Fruit fly (Drosophila melanogaster) whole organism, embryonic: Measurements from ENCODE around the gene CG10947.

Experiments
- BtbVII ChIP-seq: fragments of 200-800 bp; sonication (Bioruptor generic); optimal IDR thresholded peaks from 3 replicates; lab custom pipeline; 2017; ENCODE audit warnings: missing biosample characterization, mild to moderate bottlenecking, missing genetic modification characterization
- CG10147 ChIP-seq: fragments of 200-800 bp; sonication (Bioruptor generic); optimal IDR thresholded peaks from 2 replicates; lab custom pipeline; 2019; ENCODE audit warnings: missing biosample characterization, mild to moderate bottlenecking, missing genetic modification characterization, moderate library complexity
- CG10462 ChIP-seq: fragments of 200-800 bp; sonication (Bioruptor generic); optimal IDR thresholded peaks from 2 replicates; lab custom pipeline; 2016; ENCODE audit warnings: missing biosample characterization, missing genetic modification characterization
- CG11456 ChIP-seq: fragments of 200-800 bp; sonication (Bioruptor generic); IDR thresholded peaks from 3 replicates; pipeline ENCODE4 v1.3.6; 2022; ENCODE audit warnings: missing biosample characterization, missing genetic modification characterization
- CG12071 ChIP-seq: fragments of 200-800 bp; sonication (Bioruptor generic); optimal IDR thresholded peaks from 3 replicates; lab custom pipeline; 2018; ENCODE audit warnings: missing biosample characterization, mild to moderate bottlenecking, missing genetic modification characterization
- CG13287 ChIP-seq: fragments of 200-800 bp; sonication (Bioruptor generic); IDR thresholded peaks from 2 replicates; pipeline ENCODE4 v1.3.6; 2022; ENCODE audit warnings: missing biosample characterization, missing genetic modification characterization; ENCODE audit not compliant: partially characterized antibody
- CG17328 ChIP-seq: fragments of 200-800 bp; sonication (Bioruptor generic); IDR thresholded peaks from 2 replicates; pipeline ENCODE4 v1.3.6; 2022; ENCODE audit warnings: missing biosample characterization, missing genetic modification characterization
- CG17912 ChIP-seq: fragments of 200-800 bp; sonication (Bioruptor generic); optimal IDR thresholded peaks from 2 replicates; lab custom pipeline; 2018; ENCODE audit warnings: missing biosample characterization, mild to moderate bottlenecking, missing genetic modification characterization
- CG18599 ChIP-seq: fragments of 200-800 bp; sonication (Bioruptor generic); optimal IDR thresholded peaks from 3 replicates; lab custom pipeline; 2017; ENCODE audit warnings: missing biosample characterization, missing genetic modification characterization, mild to moderate bottlenecking, moderate library complexity, missing genetic modification reagents
- CG2120 ChIP-seq: fragments of 200-800 bp; sonication (Bioruptor generic); optimal IDR thresholded peaks from 3 replicates; lab custom pipeline; 2016; ENCODE audit warnings: missing biosample characterization, missing genetic modification characterization
- CG31388 ChIP-seq: fragments of 200-800 bp; sonication (Bioruptor generic); optimal IDR thresholded peaks from 2 replicates; lab custom pipeline; 2016; ENCODE audit warnings: missing biosample characterization, missing genetic modification characterization
- CG34376 ChIP-seq: fragments of 200-800 bp; sonication (Bioruptor generic); optimal IDR thresholded peaks from 2 replicates; lab custom pipeline; 2018; ENCODE audit warnings: missing biosample characterization, mild to moderate bottlenecking, missing genetic modification characterization
- CG3995 ChIP-seq: fragments of 200-800 bp; sonication (Bioruptor generic); optimal IDR thresholded peaks from 3 replicates; lab custom pipeline; 2016; ENCODE audit warnings: missing biosample characterization, missing genetic modification characterization
- CG4424 ChIP-seq: fragments of 200-800 bp; sonication (Bioruptor generic); optimal IDR thresholded peaks from 3 replicates; lab custom pipeline; 2016; ENCODE audit warnings: missing biosample characterization, missing genetic modification characterization
- CG5245 ChIP-seq: fragments of 200-800 bp; sonication (Bioruptor generic); optimal IDR thresholded peaks from 3 replicates; lab custom pipeline; 2016; ENCODE audit warnings: missing biosample characterization, missing genetic modification characterization
- CG8944 ChIP-seq: fragments of 200-800 bp; sonication (Bioruptor generic); optimal IDR thresholded peaks from 3 replicates; lab custom pipeline; 2016; ENCODE audit warnings: missing biosample characterization, missing genetic modification characterization
- Camta ChIP-seq: fragments of 200-800 bp; sonication (Bioruptor generic); optimal IDR thresholded peaks from 2 replicates; lab custom pipeline; 2016; ENCODE audit warnings: missing biosample characterization, missing genetic modification characterization
- Fer1 ChIP-seq: fragments of 200-800 bp; sonication (Bioruptor generic); optimal IDR thresholded peaks from 2 replicates; lab custom pipeline; 2017; ENCODE audit warnings: missing biosample characterization, mild to moderate bottlenecking, missing genetic modification characterization
- GATAe ChIP-seq: fragments of 200-800 bp; sonication (Bioruptor generic); conservative IDR thresholded peaks from 2 replicates; pipeline ENCODE4 v1.3.6; 2022; ENCODE audit warnings: missing biosample characterization, missing genetic modification characterization
- HLH4C ChIP-seq: fragments of 200-800 bp; sonication (Bioruptor generic); IDR thresholded peaks from 3 replicates; pipeline ENCODE4 v1.3.6; 2022; ENCODE audit warnings: missing biosample characterization, missing genetic modification characterization; ENCODE audit not compliant: partially characterized antibody
- Hmr ChIP-seq: fragments of 200-800 bp; sonication (Bioruptor generic); optimal IDR thresholded peaks from 3 replicates; lab custom pipeline; 2017; ENCODE audit warnings: mild to moderate bottlenecking, missing biosample characterization, missing genetic modification reagents, missing genetic modification characterization
- Hmx ChIP-seq: fragments of 200-800 bp; sonication (Bioruptor generic); optimal IDR thresholded peaks from 2 replicates; lab custom pipeline; 2016; ENCODE audit warnings: missing biosample characterization, missing genetic modification characterization
- Hr78 ChIP-seq, 2 experiments: fragments of 200-800 bp in 1 of 2; fragments of >200 bp in 1 of 2; sonication (Bioruptor generic) in 1 of 2; optimal IDR thresholded peaks; 2 replicates each; lab custom pipeline; 2017 to 2019; ENCODE audit warnings: missing biosample characterization in 2 of 2, missing genetic modification characterization in 2 of 2, mild to moderate bottlenecking in 1 of 2, moderate library complexity in 1 of 2
- Pdp1 ChIP-seq, 2 experiments: fragments of 200-800 bp; sonication (Bioruptor generic); optimal IDR thresholded peaks; 3 replicates each; lab custom pipeline; 2016; ENCODE audit warnings: missing biosample characterization in 2 of 2, missing genetic modification characterization in 2 of 2, mild to moderate bottlenecking in 1 of 2, moderate library complexity in 1 of 2
- Ssrp ChIP-seq: fragments of 200-800 bp; sonication (Bioruptor generic); optimal IDR thresholded peaks from 2 replicates; lab custom pipeline; 2018; ENCODE audit warnings: missing biosample characterization, mild to moderate bottlenecking, missing genetic modification characterization, moderate library complexity
- ato ChIP-seq: fragments of 200-800 bp; sonication (Bioruptor generic); IDR thresholded peaks from 2 replicates; pipeline ENCODE4 v1.3.6; 2022; ENCODE audit warnings: missing biosample characterization, missing genetic modification characterization; ENCODE audit not compliant: partially characterized antibody
- ci ChIP-seq: fragments of 200-800 bp; sonication (Bioruptor generic); IDR thresholded peaks from 3 replicates; pipeline ENCODE4 v1.3.6; 2022; ENCODE audit warnings: missing biosample characterization, missing genetic modification characterization
- crc ChIP-seq: fragments of 200-800 bp; sonication (Bioruptor generic); optimal IDR thresholded peaks from 2 replicates; lab custom pipeline; 2016; ENCODE audit warnings: missing biosample characterization, missing genetic modification characterization
- cwo ChIP-seq: fragments of 200-800 bp; sonication (Bioruptor generic); optimal IDR thresholded peaks from 3 replicates; lab custom pipeline; 2017; ENCODE audit warnings: missing biosample characterization, missing genetic modification characterization, mild to moderate bottlenecking, moderate library complexity, missing genetic modification reagents
- eve ChIP-seq, 2 experiments: fragments of >200 bp; optimal IDR thresholded peaks; 2 replicates each; lab custom pipeline; 2017; ENCODE audit warnings: missing biosample characterization in 2 of 2, missing genetic modification characterization in 2 of 2
- exex ChIP-seq: fragments of 200-800 bp; sonication (Bioruptor generic); optimal IDR thresholded peaks from 4 replicates; lab custom pipeline; 2018; ENCODE audit warnings: missing biosample characterization, mild to moderate bottlenecking, missing genetic modification characterization, moderate library complexity
- fd102C ChIP-seq: fragments of 200-800 bp; sonication (Bioruptor generic); optimal IDR thresholded peaks from 2 replicates; lab custom pipeline; 2018; ENCODE audit warnings: missing biosample characterization, mild to moderate bottlenecking, missing genetic modification characterization, moderate library complexity
- fd64A ChIP-seq: fragments of 200-800 bp; sonication (Bioruptor generic); optimal IDR thresholded peaks from 3 replicates; lab custom pipeline; 2018; ENCODE audit warnings: missing biosample characterization, mild to moderate bottlenecking, missing genetic modification characterization
- grn ChIP-seq: fragments of 200-800 bp; sonication (Bioruptor generic); optimal IDR thresholded peaks from 3 replicates; lab custom pipeline; 2017; ENCODE audit warnings: missing biosample characterization, missing genetic modification characterization
- gsb-n ChIP-seq: fragments of 200-800 bp; sonication (Bioruptor generic); optimal IDR thresholded peaks from 3 replicates; lab custom pipeline; 2018; ENCODE audit warnings: missing biosample characterization, mild to moderate bottlenecking, missing genetic modification characterization
- h ChIP-seq: fragments of >200 bp; optimal IDR thresholded peaks from 2 replicates; lab custom pipeline; 2017
- hkb ChIP-seq, 2 experiments: fragments of 200-800 bp in 1 of 2; fragments of >200 bp in 1 of 2; sonication (Bioruptor generic) in 1 of 2; IDR thresholded peaks in 1 of 2; optimal IDR thresholded peaks in 1 of 2; 2 replicates each; pipeline versions ENCODE4 v1.3.6 to Lab custom; 2017 to 2022; ENCODE audit warnings: missing biosample characterization in 1 of 2, missing genetic modification characterization in 1 of 2
- maf-S ChIP-seq: fragments of 200-800 bp; sonication (Bioruptor generic); optimal IDR thresholded peaks from 2 replicates; lab custom pipeline; 2016; ENCODE audit warnings: missing biosample characterization, missing genetic modification characterization
- mirr ChIP-seq: fragments of 200-800 bp; sonication (Bioruptor generic); optimal IDR thresholded peaks from 3 replicates; lab custom pipeline; 2018; ENCODE audit warnings: missing biosample characterization, mild to moderate bottlenecking, missing genetic modification characterization
- pnt ChIP-seq: fragments of 200-800 bp; sonication (Bioruptor generic); optimal IDR thresholded peaks from 3 replicates; lab custom pipeline; 2016; ENCODE audit warnings: missing biosample characterization, missing genetic modification characterization
- sd ChIP-seq: fragments of 200-800 bp; sonication (Bioruptor generic); optimal IDR thresholded peaks from 3 replicates; lab custom pipeline; 2018; ENCODE audit warnings: missing biosample characterization, mild to moderate bottlenecking, missing genetic modification characterization, moderate library complexity
- sug ChIP-seq: fragments of 200-800 bp; optimal IDR thresholded peaks from 2 replicates; lab custom pipeline; 2019; ENCODE audit warnings: missing biosample characterization, mild to moderate bottlenecking, missing genetic modification characterization, moderate library complexity
- tll ChIP-seq, 2 experiments: fragments of 200-800 bp in 1 of 2; fragments of >200 bp in 1 of 2; sonication (Bioruptor generic) in 1 of 2; optimal IDR thresholded peaks; 2 replicates each; lab custom pipeline; 2017 to 2019; ENCODE audit warnings: missing biosample characterization in 2 of 2, missing genetic modification characterization in 2 of 2, mild to moderate bottlenecking in 1 of 2, moderate library complexity in 1 of 2
- vvl ChIP-seq: fragments of 200-800 bp; sonication (Bioruptor generic); IDR thresholded peaks from 2 replicates; pipeline ENCODE4 v1.3.6; 2022; ENCODE audit warnings: missing biosample characterization, missing genetic modification characterization

CG10947 gene

DNA sequence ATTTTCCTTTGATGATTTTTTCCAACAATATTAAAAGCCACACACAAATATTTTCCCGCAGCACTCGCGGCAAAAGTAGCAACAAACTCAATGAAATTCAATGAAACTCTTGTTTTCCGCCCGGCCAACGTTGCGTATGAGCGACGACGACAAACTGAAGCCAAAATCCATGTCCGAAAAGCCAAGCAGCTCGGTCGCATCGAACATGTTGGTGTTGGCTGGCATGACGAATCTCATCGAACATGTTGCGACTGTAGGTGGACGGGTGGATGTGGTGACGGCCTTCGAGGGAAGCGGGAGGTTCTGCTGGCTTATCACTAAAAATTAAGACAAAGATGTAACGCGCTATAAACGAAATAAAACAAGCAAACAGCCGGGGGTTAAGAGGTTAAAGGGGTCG is 15.4 kb downstream of the CG10947 start (continued):
- peak; percentile 28; the same call in 1 of the 3 replicates for TF ChIP-seq ci (GFP tag; lab: Robert Waterston, UW)
- peak; percentile 13 for TF ChIP-seq CG10147 (GFP tag; lab: Kevin White, UChicago)
- TF ChIP-seq CG2120 (GFP tag; lab: Kevin White, UChicago) = peak; percentile 2
- TF ChIP-seq CG10462 (GFP tag; lab: Kevin White, UChicago) = no peak
- peak; percentile 11 for TF ChIP-seq CG3995 (GFP tag; lab: Kevin White, UChicago)
- peak; percentile 31; the same call in 1 of the 2 replicates for TF ChIP-seq CG13287
- TF ChIP-seq pnt (GFP tag; lab: Kevin White, UChicago) = no peak
- TF ChIP-seq hkb (optimal IDR thresholded peaks at IDR 0.05; lab: Kevin White, UChicago) = no peak
- peak; percentile 21; the same call in 1 of the 2 replicates for TF ChIP-seq hkb (GFP tag; IDR thresholded peaks at IDR 0.05; lab: Robert Waterston, UW)
- TF ChIP-seq Fer1 (GFP tag; lab: Kevin White, UChicago) = peak; percentile 13
- no peak for TF ChIP-seq tll (GFP tag; optimal IDR thresholded peaks at IDR 0.05; lab: Kevin White, UChicago)
- peak; percentile 45 for TF ChIP-seq CG12071 (GFP tag; lab: Kevin White, UChicago)
- no peak for TF ChIP-seq CG5245 (GFP tag; lab: Kevin White, UChicago)
- TF ChIP-seq CG18599 = no peak
- peak; percentile 1 for TF ChIP-seq gsb-n (tag; lab: Kevin White, UChicago)
- peak; percentile 6 for TF ChIP-seq CG34376 (GFP tag; lab: Kevin White, UChicago)
- TF ChIP-seq Hmx (GFP tag; lab: Kevin White, UChicago) = no peak
- TF ChIP-seq Ssrp (tag; lab: Kevin White, UChicago) = no peak
- TF ChIP-seq crc (GFP tag; lab: Kevin White, UChicago) = no peak
- TF ChIP-seq CG17328 = no peak
- TF ChIP-seq Pdp1 (GFP tag; optimal IDR thresholded peaks at IDR 0.05; lab: Kevin White, UChicago) = peak in 1 of 2 experiments; percentile 15
- TF ChIP-seq, all 482 proteins: peak for 34

- peak; percentile 77 for TF ChIP-seq CG34376 (GFP tag; lab: Kevin White, UChicago)
- no peak for TF ChIP-seq ato (GFP tag; lab: Robert Waterston, UW)
- TF ChIP-seq exex (tag; lab: Kevin White, UChicago) = peak; percentile 87
- no peak for TF ChIP-seq CG10462 (GFP tag; lab: Kevin White, UChicago)
- no peak for TF ChIP-seq maf-S
- TF ChIP-seq vvl (GFP tag; lab: Robert Waterston, UW) = no peak
- peak; percentile 8 for TF ChIP-seq Hmr (GFP tag; lab: Kevin White, UChicago)
- no peak for TF ChIP-seq CG8944 (GFP tag; lab: Kevin White, UChicago)
- peak; percentile 53 for TF ChIP-seq sd
- no peak for TF ChIP-seq BtbVII (GFP tag; lab: Kevin White, UChicago)
- TF ChIP-seq cwo (GFP tag; lab: Kevin White, UChicago) = no peak
- no peak for TF ChIP-seq Hmx (GFP tag; lab: Kevin White, UChicago)
- no peak for TF ChIP-seq CG31388 (GFP tag; lab: Kevin White, UChicago)
- no peak for TF ChIP-seq h (lab: Kevin White, UChicago)
- 0 out of 2 replicates have a peak, but pooled peaks have one; percentile 41 for TF ChIP-seq GATAe
- no peak for TF ChIP-seq CG4424
- no peak for TF ChIP-seq Camta
- peak; percentile 86 for TF ChIP-seq grn (GFP tag; lab: Kevin White, UChicago)
- no peak for TF ChIP-seq HLH4C (GFP tag; lab: Robert Waterston, UW)
- TF ChIP-seq CG17912 (GFP tag; lab: Kevin White, UChicago) = no peak
- peak in 1 of 2 experiments; percentile 23 for TF ChIP-seq Hr78 (GFP tag; optimal IDR thresholded peaks at IDR 0.05; lab: Kevin White, UChicago)
- no peak for TF ChIP-seq fd102C (GFP tag; lab: Kevin White, UChicago)
- TF ChIP-seq sug (tag; lab: Kevin White, UChicago) = peak; percentile 54
- peak in 1 of 2 experiments; percentile 5 for TF ChIP-seq Pdp1 (GFP tag; optimal IDR thresholded peaks at IDR 0.05; lab: Kevin White, UChicago)
- peak in 1 of 2 experiments; percentile 41 for TF ChIP-seq eve (GFP tag; optimal IDR thresholded peaks at IDR 0.05; lab: Kevin White, UChicago)
- TF ChIP-seq CG11456 (GFP tag; lab: Robert Waterston, UW) = no peak
- TF ChIP-seq CG3995 (GFP tag; lab: Kevin White, UChicago) = no peak
- peak; percentile 90 for TF ChIP-seq mirr (GFP tag; lab: Kevin White, UChicago)
- TF ChIP-seq fd64A (GFP tag; lab: Kevin White, UChicago) = no peak
Observed at dm6 chr2L:20397032-20397431, 17.6 kb downstream of the CG10947 start.
